Fruit fly (Drosophila melanogaster) whole organism, embryonic: Measurements from ENCODE around the gene Lrch.

Experiments
- Antp ChIP-seq: fragments of 200-800 bp; sonication (Bioruptor generic); optimal IDR thresholded peaks from 3 replicates; lab custom pipeline; 2016; ENCODE audit warnings: missing biosample characterization, missing genetic modification characterization
- BEAF-32 ChIP-seq: fragments of 200-800 bp; sonication (Bioruptor generic); optimal IDR thresholded peaks from 3 replicates; lab custom pipeline; 2017; ENCODE audit warnings: missing biosample characterization, missing genetic modification characterization, mild to moderate bottlenecking, moderate library complexity, missing genetic modification reagents
- CG10147 ChIP-seq: fragments of 200-800 bp; sonication (Bioruptor generic); optimal IDR thresholded peaks from 2 replicates; lab custom pipeline; 2019; ENCODE audit warnings: missing biosample characterization, mild to moderate bottlenecking, missing genetic modification characterization, moderate library complexity
- CG10274 ChIP-seq: fragments of 200-800 bp; sonication (Bioruptor generic); optimal IDR thresholded peaks from 3 replicates; lab custom pipeline; 2017; ENCODE audit warnings: missing biosample characterization, mild to moderate bottlenecking, missing genetic modification characterization
- CG11398 ChIP-seq: fragments of 200-800 bp; sonication (Bioruptor generic); optimal IDR thresholded peaks from 2 replicates; lab custom pipeline; 2016; ENCODE audit warnings: missing biosample characterization, missing genetic modification characterization
- CG12104 ChIP-seq: fragments of 200-800 bp; sonication (Bioruptor generic); optimal IDR thresholded peaks from 3 replicates; lab custom pipeline; 2016; ENCODE audit warnings: missing biosample characterization, missing genetic modification characterization
- CG12236 ChIP-seq: fragments of 200-800 bp; sonication (Bioruptor generic); optimal IDR thresholded peaks from 2 replicates; lab custom pipeline; 2016; ENCODE audit warnings: missing biosample characterization, missing genetic modification characterization
- CG12942 ChIP-seq: fragments of 200-800 bp; sonication (Bioruptor generic); optimal IDR thresholded peaks from 3 replicates; lab custom pipeline; 2016; ENCODE audit warnings: missing biosample characterization, missing genetic modification characterization
- CG14965 ChIP-seq: fragments of 200-800 bp; sonication (Bioruptor generic); optimal IDR thresholded peaks from 2 replicates; lab custom pipeline; 2016; ENCODE audit warnings: missing biosample characterization, missing genetic modification characterization, borderline replicate concordance
- CG15514 ChIP-seq: fragments of 200-800 bp; sonication (Bioruptor generic); optimal IDR thresholded peaks from 3 replicates; lab custom pipeline; 2017; ENCODE audit warnings: missing biosample characterization, missing genetic modification characterization, mild to moderate bottlenecking, moderate library complexity, missing genetic modification reagents
- CG1647 ChIP-seq: fragments of 200-800 bp; sonication (Bioruptor generic); optimal IDR thresholded peaks from 3 replicates; lab custom pipeline; 2016; ENCODE audit warnings: missing biosample characterization, missing genetic modification characterization
- CG30403 ChIP-seq: fragments of 200-800 bp; sonication (Bioruptor generic); optimal IDR thresholded peaks from 3 replicates; lab custom pipeline; 2016; ENCODE audit warnings: missing biosample characterization, missing genetic modification characterization
- CG32772 ChIP-seq: fragments of 200-800 bp; sonication (Bioruptor generic); IDR thresholded peaks from 2 replicates; pipeline ENCODE4 v1.3.6; 2022; ENCODE audit warnings: missing biosample characterization, missing genetic modification characterization
- CG3407 ChIP-seq: fragments of 200-800 bp; sonication (Bioruptor generic); optimal IDR thresholded peaks from 2 replicates; lab custom pipeline; 2018; ENCODE audit warnings: missing biosample characterization, mild to moderate bottlenecking, missing genetic modification characterization
- CG3726 ChIP-seq: fragments of 200-800 bp; sonication (Bioruptor generic); IDR thresholded peaks from 3 replicates; pipeline ENCODE4, ENCODE4 v1.3.6; 2022; ENCODE audit warnings: missing biosample characterization, missing genetic modification characterization
- CG6683 ChIP-seq: fragments of 200-800 bp; sonication (Bioruptor generic); optimal IDR thresholded peaks from 2 replicates; lab custom pipeline; 2017; ENCODE audit warnings: missing biosample characterization, mild to moderate bottlenecking, missing genetic modification characterization, missing genetic modification reagents
- CG6765 ChIP-seq: fragments of 200-800 bp; sonication (Bioruptor generic); optimal IDR thresholded peaks from 3 replicates; lab custom pipeline; 2017; ENCODE audit warnings: missing biosample characterization, mild to moderate bottlenecking, missing genetic modification characterization
- CG9437 ChIP-seq: fragments of 200-800 bp; sonication (Bioruptor generic); optimal IDR thresholded peaks from 2 replicates; lab custom pipeline; 2018; ENCODE audit warnings: missing biosample characterization, mild to moderate bottlenecking, missing genetic modification characterization
- CrebB ChIP-seq: fragments of 200-800 bp; sonication (Bioruptor generic); optimal IDR thresholded peaks from 3 replicates; lab custom pipeline; 2018; ENCODE audit warnings: missing biosample characterization, mild to moderate bottlenecking, missing genetic modification characterization
- Dbx ChIP-seq: fragments of 200-800 bp; sonication (Bioruptor generic); IDR thresholded peaks from 3 replicates; pipeline ENCODE4 v1.3.6; 2022; ENCODE audit warnings: missing biosample characterization, missing genetic modification characterization
- Dip3 ChIP-seq: fragments of 200-800 bp; sonication (Bioruptor generic); optimal IDR thresholded peaks from 3 replicates; lab custom pipeline; 2016; ENCODE audit warnings: missing biosample characterization, missing genetic modification characterization
- E2f2 ChIP-seq: fragments of 200-800 bp; sonication (Bioruptor generic); IDR thresholded peaks from 2 replicates; pipeline ENCODE4 v1.3.6; 2022; ENCODE audit warnings: missing biosample characterization, missing genetic modification characterization
- HmgZ ChIP-seq: fragments of 200-800 bp; sonication (Bioruptor generic); optimal IDR thresholded peaks from 2 replicates; lab custom pipeline; 2018; ENCODE audit warnings: missing biosample characterization, mild to moderate bottlenecking, missing genetic modification characterization
- Hmr ChIP-seq: fragments of 200-800 bp; sonication (Bioruptor generic); optimal IDR thresholded peaks from 3 replicates; lab custom pipeline; 2017; ENCODE audit warnings: mild to moderate bottlenecking, missing biosample characterization, missing genetic modification reagents, missing genetic modification characterization
- MESR4 ChIP-seq: fragments of 200-800 bp; sonication (Bioruptor generic); optimal IDR thresholded peaks from 2 replicates; lab custom pipeline; 2018; ENCODE audit warnings: missing biosample characterization, mild to moderate bottlenecking, missing genetic modification characterization, moderate library complexity
- Mad ChIP-seq: fragments of 200-800 bp; sonication (Bioruptor generic); optimal IDR thresholded peaks from 2 replicates; lab custom pipeline; 2016; ENCODE audit warnings: missing biosample characterization, missing genetic modification characterization
- Myb ChIP-seq: fragments of 200-800 bp; sonication (Bioruptor generic); optimal IDR thresholded peaks from 2 replicates; lab custom pipeline; 2016; ENCODE audit warnings: missing biosample characterization, missing genetic modification characterization
- Sox100B ChIP-seq: fragments of 200-800 bp; sonication (Bioruptor generic); optimal IDR thresholded peaks from 3 replicates; lab custom pipeline; 2018; ENCODE audit warnings: missing biosample characterization, mild to moderate bottlenecking, missing genetic modification characterization
- Sry-β ChIP-seq: fragments of 200-800 bp; sonication (Bioruptor generic); optimal IDR thresholded peaks from 2 replicates; lab custom pipeline; 2018; ENCODE audit warnings: missing biosample characterization, mild to moderate bottlenecking, missing genetic modification characterization, moderate library complexity
- Ssrp ChIP-seq: fragments of 200-800 bp; sonication (Bioruptor generic); optimal IDR thresholded peaks from 2 replicates; lab custom pipeline; 2018; ENCODE audit warnings: missing biosample characterization, mild to moderate bottlenecking, missing genetic modification characterization, moderate library complexity
- Taf1 ChIP-seq: fragments of 200-800 bp; sonication (Bioruptor generic); IDR thresholded peaks from 2 replicates; pipeline ENCODE4 v1.3.6; 2022; ENCODE audit warnings: missing biosample characterization, missing genetic modification characterization
- Xrp1 ChIP-seq: fragments of 200-800 bp; sonication (Bioruptor generic); IDR thresholded peaks from 2 replicates; pipeline ENCODE4 v1.3.6; 2022; ENCODE audit warnings: missing biosample characterization, missing genetic modification characterization
- fd3F ChIP-seq: fragments of 200-800 bp; sonication (Bioruptor generic); optimal IDR thresholded peaks from 2 replicates; lab custom pipeline; 2018; ENCODE audit warnings: missing biosample characterization, mild to moderate bottlenecking, missing genetic modification characterization, moderate library complexity
- fd96Cb ChIP-seq: fragments of 200-800 bp; sonication (Bioruptor generic); optimal IDR thresholded peaks from 2 replicates; lab custom pipeline; 2018; ENCODE audit warnings: missing biosample characterization, mild to moderate bottlenecking, missing genetic modification characterization, moderate library complexity
- gcm ChIP-seq: fragments of 200-800 bp; sonication (Bioruptor generic); optimal IDR thresholded peaks from 2 replicates; lab custom pipeline; 2019; ENCODE audit warnings: missing biosample characterization, mild to moderate bottlenecking, missing genetic modification characterization, moderate library complexity
- insv ChIP-seq, 2 experiments: fragments of 200-800 bp; sonication (Bioruptor generic); optimal IDR thresholded peaks; 3 replicates each; lab custom pipeline; 2016 to 2018; ENCODE audit warnings: missing biosample characterization in 2 of 2, missing genetic modification characterization in 2 of 2
- jigr1 ChIP-seq: fragments of 200-800 bp; sonication (Bioruptor generic); IDR thresholded peaks from 3 replicates; pipeline ENCODE4 v1.3.6; 2022; ENCODE audit warnings: missing biosample characterization, missing genetic modification characterization
- kah ChIP-seq: fragments of 200-800 bp; sonication (Bioruptor generic); optimal IDR thresholded peaks from 2 replicates; lab custom pipeline; 2018; ENCODE audit warnings: missing biosample characterization, mild to moderate bottlenecking, missing genetic modification characterization
- ken ChIP-seq: fragments of 200-800 bp; sonication (Bioruptor generic); IDR thresholded peaks from 3 replicates; pipeline ENCODE4 v1.3.6; 2022; ENCODE audit warnings: missing biosample characterization, missing genetic modification characterization
- kni ChIP-seq: fragments of 200-800 bp; sonication (Bioruptor generic); optimal IDR thresholded peaks from 3 replicates; lab custom pipeline; 2017; ENCODE audit warnings: mild to moderate bottlenecking, missing biosample characterization, missing genetic modification reagents, missing genetic modification characterization
- luna ChIP-seq: fragments of 200-800 bp; sonication (Bioruptor generic); optimal IDR thresholded peaks from 2 replicates; lab custom pipeline; 2016; ENCODE audit warnings: missing biosample characterization, missing genetic modification characterization
- mirr ChIP-seq: fragments of 200-800 bp; sonication (Bioruptor generic); optimal IDR thresholded peaks from 3 replicates; lab custom pipeline; 2018; ENCODE audit warnings: missing biosample characterization, mild to moderate bottlenecking, missing genetic modification characterization
- nau ChIP-seq: fragments of 200-800 bp; sonication (Bioruptor generic); optimal IDR thresholded peaks from 3 replicates; lab custom pipeline; 2017; ENCODE audit warnings: missing biosample characterization, mild to moderate bottlenecking, missing genetic modification characterization, missing genetic modification reagents
- peb ChIP-seq: fragments of 200-800 bp; sonication (Bioruptor generic); IDR thresholded peaks from 2 replicates; pipeline ENCODE4 v1.3.6; 2022; ENCODE audit warnings: missing biosample characterization, missing genetic modification characterization
- phol ChIP-seq: fragments of 200-800 bp; sonication (Bioruptor generic); optimal IDR thresholded peaks from 3 replicates; lab custom pipeline; 2018; ENCODE audit warnings: missing biosample characterization, mild to moderate bottlenecking, missing genetic modification characterization, moderate library complexity
- pnt ChIP-seq: fragments of 200-800 bp; sonication (Bioruptor generic); optimal IDR thresholded peaks from 3 replicates; lab custom pipeline; 2016; ENCODE audit warnings: missing biosample characterization, missing genetic modification characterization
- pros ChIP-seq: fragments of 200-800 bp; sonication (Bioruptor generic); optimal IDR thresholded peaks from 3 replicates; lab custom pipeline; 2019; ENCODE audit warnings: missing biosample characterization, mild to moderate bottlenecking, missing genetic modification characterization, moderate library complexity
- ranshi ChIP-seq: fragments of 200-800 bp; sonication (Bioruptor generic); IDR thresholded peaks from 2 replicates; pipeline ENCODE4 v1.3.6; 2022; ENCODE audit warnings: missing biosample characterization, missing genetic modification characterization
- sens ChIP-seq: fragments of 200-800 bp; sonication (Bioruptor generic); peaks from one replicate; lab custom pipeline; 2016; ENCODE audit warnings: missing biosample characterization, missing genetic modification characterization
- ttk ChIP-seq: fragments of 200-800 bp; sonication (Bioruptor generic); IDR thresholded peaks from 2 replicates; pipeline ENCODE4 v2.1.2; 2022; ENCODE audit warnings: missing biosample characterization, missing genetic modification characterization

Lrch gene

DNA sequence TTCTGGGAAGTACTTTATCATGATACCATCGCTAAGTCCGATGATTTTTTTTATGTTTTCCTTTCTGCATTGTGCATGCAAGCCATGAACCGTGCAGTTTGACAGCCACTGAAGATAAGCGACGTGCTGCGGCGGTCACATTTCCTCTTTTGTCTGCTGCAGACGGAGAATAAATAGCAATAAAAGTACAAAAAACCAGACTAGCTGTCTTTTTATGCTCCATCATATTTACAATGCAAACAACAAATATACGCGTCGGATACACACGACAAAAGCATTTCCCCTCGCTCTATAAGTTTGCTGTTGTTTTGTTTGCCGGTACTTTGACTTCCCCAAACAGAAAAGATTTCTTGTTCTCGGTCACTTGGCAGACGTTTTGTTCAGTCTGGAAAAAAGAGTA, 4.1 kb downstream of the Lrch start (continued):
- TF ChIP-seq Sox100B (GFP tag; lab: Kevin White, UChicago) (peak; percentile 70), Antp (GFP tag; lab: Kevin White, UChicago) (peak; percentile 54), Xrp1 (GFP tag; lab: Robert Waterston, UW) (peak; percentile 85), pros (GFP tag; lab: Kevin White, UChicago) (no peak), CG3407 (peak; percentile 92), nau (GFP tag; lab: Kevin White, UChicago) (peak; percentile 76), CG6765 (GFP tag; lab: Kevin White, UChicago) (no peak), CG12104 (GFP tag; lab: Kevin White, UChicago) (peak; percentile 84), Taf1 (GFP tag; lab: Robert Waterston, UW) (no peak), peb (no peak), MESR4 (peak; percentile 6), CG11398 (GFP tag; lab: Kevin White, UChicago) (peak; percentile 81), CG12236 (peak; percentile 75), Ssrp (tag; lab: Kevin White, UChicago) (peak; percentile 16), CG10147 (GFP tag; lab: Kevin White, UChicago) (no peak), CG32772 (GFP tag; lab: Robert Waterston, UW) (0 out of 2 replicates have a peak, but pooled peaks have one; percentile 24), HmgZ (peak; percentile 46), Sry-β (GFP tag; lab: Kevin White, UChicago) (peak; percentile 32), CG14965 (GFP tag; lab: Kevin White, UChicago) (peak; percentile 76), Dip3 (no peak), CG12942 (GFP tag; lab: Kevin White, UChicago) (peak; percentile 13), E2f2 (GFP tag; lab: Robert Waterston, UW) (no peak), kni (GFP tag; lab: Kevin White, UChicago) (peak; percentile 89), ken (GFP tag; lab: Robert Waterston, UW) (peak; percentile 45; the same call in 1 of the 3 replicates), mirr (no peak)

DNA sequence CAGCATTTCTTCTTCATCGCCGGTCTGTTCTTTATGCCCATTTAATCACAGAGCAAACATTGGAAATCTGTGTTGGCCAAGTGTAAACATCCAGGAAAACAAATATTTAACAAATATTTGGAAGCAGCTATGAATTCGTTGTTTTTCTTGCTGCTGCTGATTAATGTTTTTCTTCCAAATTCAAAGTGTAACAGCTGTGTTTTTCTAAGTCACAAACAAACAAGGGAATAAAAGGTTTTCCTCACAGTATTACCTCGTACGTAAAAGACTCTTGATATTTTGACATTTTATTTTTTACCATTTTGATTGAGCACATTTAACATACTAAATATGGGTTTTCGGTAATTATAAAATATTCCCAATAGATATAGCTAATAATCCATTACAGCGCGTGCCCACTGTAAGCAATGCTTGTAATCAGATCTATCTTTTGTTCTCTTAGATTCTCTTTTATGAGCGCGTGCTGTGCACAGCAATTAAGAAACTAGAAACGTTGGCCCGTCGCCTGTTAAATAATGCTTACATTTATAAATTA, 5.1 kb downstream of the Lrch start:
- peak; percentile 81; the same call in 1 of the 3 replicates for TF ChIP-seq jigr1
- peak; percentile 92 for TF ChIP-seq phol (tag; lab: Kevin White, UChicago)
- TF ChIP-seq kah (GFP tag; lab: Kevin White, UChicago): peak; percentile 91
- peak; percentile 91 for TF ChIP-seq CG12236
- peak; percentile 88 for TF ChIP-seq CG9437 (GFP tag; lab: Kevin White, UChicago)
- TF ChIP-seq Hmr (GFP tag; lab: Kevin White, UChicago): peak; percentile 93
- peak; percentile 93 for TF ChIP-seq Dbx (GFP tag; lab: Robert Waterston, UW)
- peak; percentile 91 for TF ChIP-seq CrebB (tag; lab: Kevin White, UChicago)
- peak; percentile 90 for TF ChIP-seq CG10274 (GFP tag; lab: Kevin White, UChicago)
- TF ChIP-seq sens (GFP tag; lab: Kevin White, UChicago): peak; percentile 100
- TF ChIP-seq insv (GFP tag; optimal IDR thresholded peaks at IDR 0.05; lab: Kevin White, UChicago): peak; percentile 33 to 82
- peak; percentile 92 for TF ChIP-seq CG3726 (GFP tag; lab: Robert Waterston, UW)
- TF ChIP-seq fd3F: peak; percentile 94
- peak; percentile 27 for TF ChIP-seq BEAF-32 (GFP tag; lab: Kevin White, UChicago)
- TF ChIP-seq fd96Cb (tag; lab: Kevin White, UChicago): peak; percentile 94
- TF ChIP-seq pnt: peak; percentile 96
- TF ChIP-seq Mad: peak; percentile 94
- TF ChIP-seq ttk (GFP tag; lab: Robert Waterston, UW): peak; percentile 90
- TF ChIP-seq Myb: peak; percentile 73
- peak; percentile 97 for TF ChIP-seq CG1647 (GFP tag; lab: Kevin White, UChicago)
- peak; percentile 78 for TF ChIP-seq E2f2 (GFP tag; lab: Robert Waterston, UW)
- TF ChIP-seq luna (GFP tag; lab: Kevin White, UChicago): peak; percentile 86
- peak; percentile 93 for TF ChIP-seq CG15514 (GFP tag; lab: Kevin White, UChicago)
- peak; percentile 94 for TF ChIP-seq CG6683 (GFP tag; lab: Kevin White, UChicago)
- TF ChIP-seq gcm: peak; percentile 90
- TF ChIP-seq ranshi (GFP tag; lab: Robert Waterston, UW): peak; percentile 88
- peak; percentile 94 for TF ChIP-seq CG30403
- TF ChIP-seq mirr: peak; percentile 97
